Fruit fly (Drosophila melanogaster): ENCODE measurements around the gene Sprn.

Gene Sprn

dm6 chr3L:11847703-11848102 is 31.2 kb upstream of the Sprn start, which contains the start of gene CG12521:
Gene CG12521 (minus strand): TSS chr3L:11847803.
- TF ChIP-seq brk (GFP tag; optimal IDR thresholded peaks at IDR 0.05) (no peak), ey (GFP tag; optimal IDR thresholded peaks at IDR 0.05) (no peak), br (GFP tag; optimal IDR thresholded peaks at IDR 0.05) (no peak), Sp1 (GFP tag; optimal IDR thresholded peaks at IDR 0.05) (no peak), fru (GFP tag; optimal IDR thresholded peaks at IDR 0.05) (no peak), Dfd (GFP tag; optimal IDR thresholded peaks at IDR 0.05) (no peak), sage (GFP tag; optimal IDR thresholded peaks at IDR 0.05) (no peak), GATAd (GFP tag; optimal IDR thresholded peaks at IDR 0.05) (no peak), Mio (GFP tag; optimal IDR thresholded peaks at IDR 0.05) (no peak), Jra (GFP tag; optimal IDR thresholded peaks at IDR 0.05) (no peak), CG32264 (GFP tag; optimal IDR thresholded peaks at IDR 0.05) (no peak), rgr (GFP tag; optimal IDR thresholded peaks at IDR 0.05) (no peak), HLH106 (tag; optimal IDR thresholded peaks at IDR 0.05) (no peak)

- TF ChIP-seq rgr (GFP tag; optimal IDR thresholded peaks at IDR 0.05) (no peak), HLH106 (tag; optimal IDR thresholded peaks at IDR 0.05) (no peak), Rel (GFP tag; optimal IDR thresholded peaks at IDR 0.05) (no peak), Rel (tag; optimal IDR thresholded peaks at IDR 0.05) (no peak), psq (GFP tag; optimal IDR thresholded peaks at IDR 0.05) (no peak), GATAd (GFP tag; optimal IDR thresholded peaks at IDR 0.05) (no peak), Hnf4 (GFP tag; optimal IDR thresholded peaks at IDR 0.05) (no peak), CG9705 (GFP tag; optimal IDR thresholded peaks at IDR 0.05) (no peak), N (GFP tag; optimal IDR thresholded peaks at IDR 0.05) (no peak), Hr78 (GFP tag; optimal IDR thresholded peaks at IDR 0.05) (no peak), Sp1 (GFP tag; optimal IDR thresholded peaks at IDR 0.05) (no peak), Myc (optimal IDR thresholded peaks at IDR 0.05) (no peak), CrebA (GFP tag; optimal IDR thresholded peaks at IDR 0.05; ENCODE audit: borderline replicate concordance) (no peak)
Observed at dm6 chr3L:11852924-11853323, 26.0 kb upstream of the Sprn start.

dm6 chr3L:11858745-11859144 is 20.2 kb upstream of the Sprn start:
- TF ChIP-seq fru (GFP tag; optimal IDR thresholded peaks at IDR 0.05) (no peak), Myc (optimal IDR thresholded peaks at IDR 0.05) (no peak), Jra (GFP tag; optimal IDR thresholded peaks at IDR 0.05) (no peak), h (GFP tag; optimal IDR thresholded peaks at IDR 0.05) (no peak), foxo (GFP tag; optimal IDR thresholded peaks at IDR 0.05) (no peak), Hr78 (GFP tag; optimal IDR thresholded peaks at IDR 0.05) (no peak), CG9705 (GFP tag; optimal IDR thresholded peaks at IDR 0.05) (no peak), Sp1 (GFP tag; optimal IDR thresholded peaks at IDR 0.05) (no peak)

- no peak for TF ChIP-seq Myc (optimal IDR thresholded peaks at IDR 0.05)
- no peak for TF ChIP-seq h (GFP tag; optimal IDR thresholded peaks at IDR 0.05)
- TF ChIP-seq usp (GFP tag; optimal IDR thresholded peaks at IDR 0.05) = no peak
- TF ChIP-seq dsf (GFP tag; optimal IDR thresholded peaks at IDR 0.05; ENCODE audit: borderline replicate concordance) = no peak
- TF ChIP-seq CrebA (GFP tag; optimal IDR thresholded peaks at IDR 0.05; ENCODE audit: borderline replicate concordance) = no peak
- no peak for TF ChIP-seq sage (GFP tag; optimal IDR thresholded peaks at IDR 0.05)
Observed at dm6 chr3L:11862266-11862665, 16.6 kb upstream of the Sprn start.

- TF ChIP-seq Sp1 (GFP tag; optimal IDR thresholded peaks at IDR 0.05) = peak; percentile 0
- no peak for TF ChIP-seq CG9705 (GFP tag; optimal IDR thresholded peaks at IDR 0.05)
- no peak for TF ChIP-seq CG32264 (GFP tag; optimal IDR thresholded peaks at IDR 0.05)
- no peak for TF ChIP-seq Hr83 (GFP tag; optimal IDR thresholded peaks at IDR 0.05; ENCODE audit: poor library complexity, severe bottlenecking)
- TF ChIP-seq fru (GFP tag; optimal IDR thresholded peaks at IDR 0.05) = no peak
- TF ChIP-seq Dif (GFP tag; optimal IDR thresholded peaks at IDR 0.05; ENCODE audit: partially characterized antibody) = no peak
- no peak for TF ChIP-seq Abd-B (GFP tag; optimal IDR thresholded peaks at IDR 0.05)
- TF ChIP-seq dsf (GFP tag; optimal IDR thresholded peaks at IDR 0.05; ENCODE audit: borderline replicate concordance) = no peak
- no peak for TF ChIP-seq Vsx2 (GFP tag; optimal IDR thresholded peaks at IDR 0.05; ENCODE audit: partially characterized antibody)
- no peak for TF ChIP-seq usp (GFP tag; optimal IDR thresholded peaks at IDR 0.05)
- TF ChIP-seq GATAd (GFP tag; optimal IDR thresholded peaks at IDR 0.05) = no peak
- TF ChIP-seq rgr (GFP tag; optimal IDR thresholded peaks at IDR 0.05) = no peak
- no peak for TF ChIP-seq pan (optimal IDR thresholded peaks at IDR 0.05)
- TF ChIP-seq woc (GFP tag; optimal IDR thresholded peaks at IDR 0.05) = no peak
- TF ChIP-seq OdsH (GFP tag; optimal IDR thresholded peaks at IDR 0.05) = no peak
- TF ChIP-seq HLH106 (tag; optimal IDR thresholded peaks at IDR 0.05) = peak; percentile 9
- TF ChIP-seq dl (GFP tag; optimal IDR thresholded peaks at IDR 0.05; ENCODE audit: insufficient read depth in 1 of 2, partially characterized antibody in 2 of 2) = no peak
Observed at dm6 chr3L:11863587-11863986, 15.3 kb upstream of the Sprn start.

All from whole organism, wandering third instar larva.